Worm (Caenorhabditis elegans): Measurements from ENCODE around the gene F43H9.3.

- TF ChIP-seq unc-130 (tag; optimal IDR thresholded peaks at IDR 0.05) = no peak
- no peak for TF ChIP-seq fos-1 (tag; optimal IDR thresholded peaks at IDR 0.05)
- no peak for TF ChIP-seq ces-1 (GFP tag; optimal IDR thresholded peaks at IDR 0.05)
- TF ChIP-seq ceh-82 (tag; optimal IDR thresholded peaks at IDR 0.05) = no peak
- TF ChIP-seq nhr-12 (tag; optimal IDR thresholded peaks at IDR 0.05) = no peak
- TF ChIP-seq nhr-20 (tag; optimal IDR thresholded peaks at IDR 0.05) = no peak
- TF ChIP-seq jun-1 (tag; optimal IDR thresholded peaks at IDR 0.05) = no peak
- TF ChIP-seq F16B12.6 (tag; optimal IDR thresholded peaks at IDR 0.05) = no peak
- TF ChIP-seq unc-30 (tag; optimal IDR thresholded peaks at IDR 0.05) = no peak
- no peak for TF ChIP-seq ztf-4 (tag; optimal IDR thresholded peaks at IDR 0.05)
- TF ChIP-seq nhr-11 (tag; optimal IDR thresholded peaks at IDR 0.05) = no peak
- TF ChIP-seq unc-62 (GFP tag; optimal IDR thresholded peaks at IDR 0.05) = no peak
- TF ChIP-seq snpc-4 (tag; optimal IDR thresholded peaks at IDR 0.05) = no peak
Measured at ce11 chrV:8058359-8058758, 33.6 kb upstream of the F43H9.3 start, which contains the start of gene str-138.

Data from whole organism, L1 larva.